Worm (Caenorhabditis elegans) whole organism, late embryonic: ENCODE measurements around the gene mnat-1.

Experiments used
- C08G9.2 ChIP-seq: sonication (generic microtip); optimal IDR thresholded peaks from 2 replicates; lab custom pipeline; 2016; ENCODE audit warnings: mild to moderate bottlenecking, missing genetic modification characterization, moderate library complexity, missing compliant biosample characterization
- F13H6.1 ChIP-seq: sonication (generic microtip); optimal IDR thresholded peaks from 2 replicates; lab custom pipeline; 2016; ENCODE audit warnings: missing genetic modification characterization, missing compliant biosample characterization
- K09A11.1 ChIP-seq: sonication (generic microtip); optimal IDR thresholded peaks from 2 replicates; lab custom pipeline; 2017; ENCODE audit warnings: antibody characterized with exemption, mild to moderate bottlenecking, missing genetic modification characterization, missing compliant biosample characterization; ENCODE audit not compliant: insufficient read depth
- T23F11.4 ChIP-seq: fragments of 200-800 bp; sonication (Bioruptor generic); optimal IDR thresholded peaks from 2 replicates; lab custom pipeline; 2018; ENCODE audit warnings: mild to moderate bottlenecking, missing genetic modification characterization, missing compliant biosample characterization
- Y22D7AL.16 ChIP-seq: sonication (generic microtip); optimal IDR thresholded peaks from 2 replicates; lab custom pipeline; 2016; ENCODE audit warnings: missing genetic modification characterization, missing compliant biosample characterization
- ama-1 ChIP-seq: fragments of 150-350 bp; optimal IDR thresholded peaks from 2 replicates; lab custom pipeline; 2014
- ceh-18 ChIP-seq: sonication (generic microtip); optimal IDR thresholded peaks from 2 replicates; lab custom pipeline; 2016; ENCODE audit warnings: missing genetic modification characterization, missing compliant biosample characterization
- ceh-2 ChIP-seq: sonication (generic microtip); optimal IDR thresholded peaks from 2 replicates; lab custom pipeline; 2016; ENCODE audit warnings: missing genotype, missing genetic modification characterization, missing compliant biosample characterization
- ceh-22 ChIP-seq: sonication (generic microtip); optimal IDR thresholded peaks from 2 replicates; lab custom pipeline; 2017; ENCODE audit warnings: missing biosample characterization, missing genetic modification characterization
- ceh-31 ChIP-seq: sonication (generic microtip); optimal IDR thresholded peaks from 2 replicates; lab custom pipeline; 2016; ENCODE audit warnings: missing genetic modification characterization, missing compliant biosample characterization
- ceh-34 ChIP-seq: sonication (generic microtip); optimal IDR thresholded peaks from 2 replicates; lab custom pipeline; 2016; ENCODE audit warnings: mild to moderate bottlenecking, missing genetic modification characterization, missing compliant biosample characterization
- ceh-48 ChIP-seq: sonication (generic microtip); optimal IDR thresholded peaks from 2 replicates; lab custom pipeline; 2016; ENCODE audit warnings: missing genetic modification characterization, inconsistent platforms, missing compliant biosample characterization
- ceh-6 ChIP-seq: fragments of 200-800 bp; sonication (Bioruptor generic); optimal IDR thresholded peaks from 2 replicates; lab custom pipeline; 2018; ENCODE audit warnings: mild to moderate bottlenecking, missing genetic modification characterization, missing compliant biosample characterization
- che-1 ChIP-seq: sonication (generic microtip); optimal IDR thresholded peaks from 2 replicates; lab custom pipeline; 2016; ENCODE audit warnings: mild to moderate bottlenecking, missing genetic modification characterization, missing compliant biosample characterization
- dmd-4 ChIP-seq: sonication (generic microtip); optimal IDR thresholded peaks from 2 replicates; lab custom pipeline; 2016; ENCODE audit warnings: borderline replicate concordance, missing genetic modification characterization, missing compliant biosample characterization
- ets-4 ChIP-seq: sonication (generic microtip); optimal IDR thresholded peaks from 2 replicates; lab custom pipeline; 2016; ENCODE audit warnings: missing genetic modification characterization, missing compliant biosample characterization
- fkh-10 ChIP-seq: fragments of 150-350 bp; optimal IDR thresholded peaks from 2 replicates; lab custom pipeline; 2014; ENCODE audit warnings: missing biosample characterization, missing genetic modification reagents, missing genetic modification characterization
- fkh-6 ChIP-seq: sonication (generic microtip); optimal IDR thresholded peaks from 2 replicates; lab custom pipeline; 2016; ENCODE audit warnings: missing genetic modification characterization, missing compliant biosample characterization
- gmeb-2 ChIP-seq: sonication (generic microtip); optimal IDR thresholded peaks from 2 replicates; lab custom pipeline; 2016; ENCODE audit warnings: missing genetic modification characterization, inconsistent platforms, missing compliant biosample characterization
- hlh-13 ChIP-seq: fragments of 200-800 bp; sonication (Bioruptor generic); optimal IDR thresholded peaks from 2 replicates; lab custom pipeline; 2018; ENCODE audit warnings: mild to moderate bottlenecking, missing genetic modification characterization, missing compliant biosample characterization
- hlh-30 ChIP-seq: sonication (generic microtip); optimal IDR thresholded peaks from 2 replicates; lab custom pipeline; 2017; ENCODE audit warnings: antibody characterized with exemption, missing genetic modification characterization, missing compliant biosample characterization; ENCODE audit not compliant: insufficient read depth
- hlh-6 ChIP-seq: sonication (generic microtip); optimal IDR thresholded peaks from 2 replicates; lab custom pipeline; 2016; ENCODE audit warnings: missing genotype, missing genetic modification characterization, missing compliant biosample characterization
- hlh-8 ChIP-seq: sonication (generic microtip); optimal IDR thresholded peaks from 2 replicates; lab custom pipeline; 2016; ENCODE audit warnings: missing genotype, missing genetic modification characterization, missing compliant biosample characterization
- lim-6 ChIP-seq: sonication (generic microtip); optimal IDR thresholded peaks from 2 replicates; lab custom pipeline; 2016; ENCODE audit warnings: missing genetic modification characterization, missing compliant biosample characterization
- lin-11 ChIP-seq: fragments of 200-800 bp; sonication (Bioruptor generic); optimal IDR thresholded peaks from 2 replicates; lab custom pipeline; 2018; ENCODE audit warnings: mild to moderate bottlenecking, missing genetic modification characterization, missing compliant biosample characterization
- mec-3 ChIP-seq: sonication (generic microtip); optimal IDR thresholded peaks from 2 replicates; lab custom pipeline; 2016; ENCODE audit warnings: borderline replicate concordance, missing genetic modification characterization, missing compliant biosample characterization
- nfya-1 ChIP-seq: sonication (generic microtip); optimal IDR thresholded peaks from 2 replicates; lab custom pipeline; 2017; ENCODE audit warnings: missing genetic modification characterization, mild to moderate bottlenecking, missing compliant biosample characterization, antibody characterized with exemption, moderate library complexity
- pag-3 ChIP-seq: sonication (generic microtip); optimal IDR thresholded peaks from 2 replicates; lab custom pipeline; 2016; ENCODE audit warnings: missing compliant biosample characterization, missing genetic modification characterization, borderline replicate concordance
- pat-9 ChIP-seq: fragments of 200-800 bp; sonication (Bioruptor generic); optimal IDR thresholded peaks from 2 replicates; lab custom pipeline; 2018; ENCODE audit warnings: mild to moderate bottlenecking, missing genetic modification characterization, moderate library complexity, missing compliant biosample characterization
- pax-1 ChIP-seq: fragments of 150-350 bp; optimal IDR thresholded peaks from 2 replicates; lab custom pipeline; 2014; ENCODE audit warnings: missing biosample characterization, missing genetic modification characterization
- pha-2 ChIP-seq: sonication (generic microtip); optimal IDR thresholded peaks from 2 replicates; lab custom pipeline; 2017; ENCODE audit warnings: mild to moderate bottlenecking, missing genetic modification characterization, missing compliant biosample characterization
- ref-2 ChIP-seq: sonication (generic microtip); optimal IDR thresholded peaks from 2 replicates; lab custom pipeline; 2016; ENCODE audit warnings: missing genetic modification characterization, missing compliant biosample characterization
- rnt-1 ChIP-seq: sonication (generic microtip); optimal IDR thresholded peaks from 2 replicates; lab custom pipeline; 2016; ENCODE audit warnings: missing genetic modification characterization, missing compliant biosample characterization
- sdc-2 ChIP-seq: sonication (generic microtip); optimal IDR thresholded peaks from 2 replicates; lab custom pipeline; 2016; ENCODE audit warnings: missing genotype, missing genetic modification characterization, missing compliant biosample characterization
- sox-2 ChIP-seq: fragments of 200-800 bp; sonication (Bioruptor generic); IDR thresholded peaks from 2 replicates; pipeline ENCODE4 v1.3.6; 2022; ENCODE audit warnings: missing genetic modification reagents, missing genetic modification characterization, missing compliant biosample characterization
- tbx-2 ChIP-seq: sonication (generic microtip); optimal IDR thresholded peaks from 2 replicates; lab custom pipeline; 2016; ENCODE audit warnings: missing genetic modification characterization, missing compliant biosample characterization
- tbx-7 ChIP-seq: sonication (generic microtip); optimal IDR thresholded peaks from 2 replicates; lab custom pipeline; 2016; ENCODE audit warnings: missing genotype, missing genetic modification characterization, missing compliant biosample characterization
- unc-3 ChIP-seq, 2 experiments: fragments of 200-800 bp in 1 of 2; sonication (Bioruptor generic) in 1 of 2; sonication (generic microtip) in 1 of 2; conservative IDR thresholded peaks in 1 of 2; optimal IDR thresholded peaks in 1 of 2; 2 replicates each; pipeline versions ENCODE4 v1.3.6 to Lab custom; 2016 to 2022; ENCODE audit warnings: missing compliant biosample characterization in 2 of 2, missing genetic modification characterization in 2 of 2, missing genetic modification reagents in 1 of 2
- unc-86 ChIP-seq: sonication (generic microtip); optimal IDR thresholded peaks from 2 replicates; lab custom pipeline; 2016; ENCODE audit warnings: missing genetic modification characterization, missing compliant biosample characterization
- zip-5 ChIP-seq: sonication (generic microtip); optimal IDR thresholded peaks from 2 replicates; lab custom pipeline; 2016; ENCODE audit warnings: missing genetic modification characterization, missing compliant biosample characterization
- ztf-16 ChIP-seq: sonication (generic microtip); optimal IDR thresholded peaks from 2 replicates; lab custom pipeline; 2017; ENCODE audit warnings: missing genetic modification characterization, missing compliant biosample characterization

mnat-1 gene

ce11 chrII:2454822-2455221, 23.6 kb downstream of the mnat-1 start:
- TF ChIP-seq ets-4 (tag; lab: Kevin White, UChicago) (peak; percentile 40), hlh-30 (tag; lab: Kevin White, UChicago) (no peak), ceh-34 (peak; percentile 62), pax-1 (tag; lab: Kevin White, UChicago) (peak; percentile 71), pat-9 (tag; lab: Kevin White, UChicago) (no peak), mec-3 (tag; lab: Kevin White, UChicago) (no peak), lin-11 (tag; lab: Kevin White, UChicago) (no peak), fkh-6 (tag; lab: Kevin White, UChicago) (no peak), ztf-16 (tag; lab: Kevin White, UChicago) (no peak), ceh-6 (GFP tag; lab: Kevin White, UChicago) (no peak), rnt-1 (tag; lab: Kevin White, UChicago) (no peak), tbx-2 (tag; lab: Kevin White, UChicago) (peak; percentile 67), ceh-2 (peak; percentile 53), zip-5 (tag; lab: Kevin White, UChicago) (no peak), unc-86 (tag; lab: Kevin White, UChicago) (no peak), pha-2 (tag; lab: Kevin White, UChicago) (peak; percentile 75), ceh-18 (tag; lab: Kevin White, UChicago) (peak; percentile 45), gmeb-2 (tag; lab: Kevin White, UChicago) (no peak), ceh-22 (tag; lab: Kevin White, UChicago) (no peak), hlh-13 (GFP tag; lab: Kevin White, UChicago) (no peak)

- TF ChIP-seq sdc-2: no peak
- TF ChIP-seq ama-1 (lab: Kevin White, UChicago): peak; percentile 78
- TF ChIP-seq K09A11.1 (tag; lab: Kevin White, UChicago): no peak
- TF ChIP-seq fkh-10 (GFP tag; lab: Kevin White, UChicago): no peak
- peak; percentile 13 for TF ChIP-seq nfya-1 (tag; lab: Kevin White, UChicago)
- TF ChIP-seq dmd-4 (tag; lab: Kevin White, UChicago): no peak
- TF ChIP-seq che-1: no peak
- TF ChIP-seq zip-5 (tag; lab: Kevin White, UChicago): no peak
- TF ChIP-seq ets-4 (tag; lab: Kevin White, UChicago): no peak
- peak; percentile 23 for TF ChIP-seq pha-2 (tag; lab: Kevin White, UChicago)
Observed at ce11 chrII:2452492-2452891, 26.0 kb downstream of the mnat-1 start.

DNA sequence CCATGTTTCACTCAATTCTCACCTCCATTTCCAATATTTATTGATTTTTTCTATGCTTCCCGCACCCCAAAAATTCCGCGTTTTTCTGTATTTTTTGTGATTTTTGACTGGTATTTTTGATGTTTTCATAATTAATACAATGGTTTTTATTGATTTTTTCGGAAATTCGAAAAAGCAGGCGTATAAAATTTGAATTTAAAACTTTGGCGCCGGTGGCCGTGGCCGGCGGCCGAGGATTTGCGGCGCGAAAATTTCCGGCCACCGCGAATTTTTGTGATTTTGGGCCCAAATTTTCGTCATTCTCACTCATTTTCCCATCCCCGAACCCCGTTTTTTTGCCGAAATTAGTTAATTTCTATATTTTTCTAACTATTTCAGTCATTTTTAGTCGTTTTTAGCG, 27.5 kb downstream of the mnat-1 start:
- TF ChIP-seq F13H6.1: peak; percentile 10
- peak; percentile 59 for TF ChIP-seq mec-3 (tag; lab: Kevin White, UChicago)
- TF ChIP-seq tbx-7: peak; percentile 55
- TF ChIP-seq hlh-6 (tag; lab: Kevin White, UChicago): no peak
- TF ChIP-seq che-1: peak; percentile 16
- peak; percentile 9 for TF ChIP-seq lim-6 (tag; lab: Kevin White, UChicago)
- peak; percentile 9 for TF ChIP-seq rnt-1 (tag; lab: Kevin White, UChicago)
- peak; percentile 38 for TF ChIP-seq ceh-48 (tag; lab: Kevin White, UChicago)
- peak; percentile 10 for TF ChIP-seq ceh-2
- TF ChIP-seq T23F11.4 (GFP tag; lab: Kevin White, UChicago): no peak
- no peak for TF ChIP-seq ceh-18 (tag; lab: Kevin White, UChicago)
- TF ChIP-seq ref-2 (tag; lab: Kevin White, UChicago): peak; percentile 40
- peak; percentile 25 for TF ChIP-seq zip-5 (tag; lab: Kevin White, UChicago)
- TF ChIP-seq sox-2 (GFP tag; lab: Robert Waterston, UW): no peak
- TF ChIP-seq Y22D7AL.16 (tag; lab: Kevin White, UChicago): no peak
- peak; percentile 76 for TF ChIP-seq ceh-31 (tag; lab: Kevin White, UChicago)
- no peak for TF ChIP-seq pag-3 (tag; lab: Kevin White, UChicago)
- peak; percentile 57 for TF ChIP-seq hlh-8 (tag; lab: Kevin White, UChicago)
- peak; percentile 67 for TF ChIP-seq tbx-2 (tag; lab: Kevin White, UChicago)
- TF ChIP-seq ets-4 (tag; lab: Kevin White, UChicago): peak; percentile 57
- TF ChIP-seq unc-3 (GFP tag; conservative IDR thresholded peaks at IDR 0.05; lab: Robert Waterston, UW): no peak
- no peak for TF ChIP-seq unc-3 (tag; optimal IDR thresholded peaks at IDR 0.05; lab: Kevin White, UChicago)
- TF ChIP-seq C08G9.2 (tag; lab: Kevin White, UChicago): peak; percentile 79
- TF ChIP-seq, all 69 proteins: peak for 15
